Worm (Caenorhabditis elegans) whole organism, late embryonic: ENCODE results near the gene C01B9.4.

ENCODE experiments used
- C08G9.2 ChIP-seq: sonication (generic microtip); optimal IDR thresholded peaks from 2 replicates; lab custom pipeline; 2016; ENCODE audit warnings: mild to moderate bottlenecking, missing genetic modification characterization, moderate library complexity, missing compliant biosample characterization
- C38D4.7 ChIP-seq: fragments of 200-800 bp; sonication (Bioruptor generic); optimal IDR thresholded peaks from 2 replicates; lab custom pipeline; 2018; ENCODE audit warnings: mild to moderate bottlenecking, missing genetic modification characterization, moderate library complexity, missing compliant biosample characterization
- Y22D7AL.16 ChIP-seq: sonication (generic microtip); optimal IDR thresholded peaks from 2 replicates; lab custom pipeline; 2016; ENCODE audit warnings: missing genetic modification characterization, missing compliant biosample characterization
- ceh-14 ChIP-seq: sonication (generic microtip); optimal IDR thresholded peaks from 2 replicates; lab custom pipeline; 2016; ENCODE audit warnings: missing genotype, missing genetic modification characterization, missing compliant biosample characterization
- ceh-18 ChIP-seq: sonication (generic microtip); optimal IDR thresholded peaks from 2 replicates; lab custom pipeline; 2016; ENCODE audit warnings: missing genetic modification characterization, missing compliant biosample characterization
- ceh-19 ChIP-seq: fragments of 200-800 bp; sonication (Bioruptor generic); optimal IDR thresholded peaks from 2 replicates; lab custom pipeline; 2018; ENCODE audit warnings: mild to moderate bottlenecking, missing genetic modification characterization, missing compliant biosample characterization
- ceh-2 ChIP-seq: sonication (generic microtip); optimal IDR thresholded peaks from 2 replicates; lab custom pipeline; 2016; ENCODE audit warnings: missing genotype, missing genetic modification characterization, missing compliant biosample characterization
- ceh-24 ChIP-seq: sonication (generic microtip); optimal IDR thresholded peaks from 2 replicates; lab custom pipeline; 2016; ENCODE audit warnings: mild to moderate bottlenecking, missing genetic modification characterization, missing compliant biosample characterization
- ceh-30 ChIP-seq: fragments of 150-350 bp; optimal IDR thresholded peaks from 2 replicates; lab custom pipeline; 2014; ENCODE audit warnings: missing biosample characterization, missing genetic modification characterization
- ceh-31 ChIP-seq: sonication (generic microtip); optimal IDR thresholded peaks from 2 replicates; lab custom pipeline; 2016; ENCODE audit warnings: missing genetic modification characterization, missing compliant biosample characterization
- ceh-45 ChIP-seq: fragments of 200-800 bp; sonication (Bioruptor generic); IDR thresholded peaks from 2 replicates; pipeline ENCODE4 v1.3.6; 2022; ENCODE audit warnings: missing genetic modification reagents, missing genetic modification characterization, missing compliant biosample characterization
- ceh-6 ChIP-seq: fragments of 200-800 bp; sonication (Bioruptor generic); optimal IDR thresholded peaks from 2 replicates; lab custom pipeline; 2018; ENCODE audit warnings: mild to moderate bottlenecking, missing genetic modification characterization, missing compliant biosample characterization
- che-1 ChIP-seq: sonication (generic microtip); optimal IDR thresholded peaks from 2 replicates; lab custom pipeline; 2016; ENCODE audit warnings: mild to moderate bottlenecking, missing genetic modification characterization, missing compliant biosample characterization
- elt-2 ChIP-seq: sonication (generic microtip); optimal IDR thresholded peaks from 2 replicates; lab custom pipeline; 2016; ENCODE audit warnings: missing genetic modification reagents, missing genetic modification characterization, missing compliant biosample characterization
- ets-4 ChIP-seq: sonication (generic microtip); optimal IDR thresholded peaks from 2 replicates; lab custom pipeline; 2016; ENCODE audit warnings: missing genetic modification characterization, missing compliant biosample characterization
- fax-1 ChIP-seq: sonication (generic microtip); optimal IDR thresholded peaks from 2 replicates; lab custom pipeline; 2016; ENCODE audit warnings: missing genotype, missing genetic modification characterization, missing compliant biosample characterization
- fkh-6 ChIP-seq: sonication (generic microtip); optimal IDR thresholded peaks from 2 replicates; lab custom pipeline; 2016; ENCODE audit warnings: missing genetic modification characterization, missing compliant biosample characterization
- hlh-30 ChIP-seq: sonication (generic microtip); optimal IDR thresholded peaks from 2 replicates; lab custom pipeline; 2017; ENCODE audit warnings: antibody characterized with exemption, missing genetic modification characterization, missing compliant biosample characterization; ENCODE audit not compliant: insufficient read depth
- hlh-6 ChIP-seq: sonication (generic microtip); optimal IDR thresholded peaks from 2 replicates; lab custom pipeline; 2016; ENCODE audit warnings: missing genotype, missing genetic modification characterization, missing compliant biosample characterization
- lin-11 ChIP-seq: fragments of 200-800 bp; sonication (Bioruptor generic); optimal IDR thresholded peaks from 2 replicates; lab custom pipeline; 2018; ENCODE audit warnings: mild to moderate bottlenecking, missing genetic modification characterization, missing compliant biosample characterization
- madf-2 ChIP-seq: sonication (generic microtip); optimal IDR thresholded peaks from 2 replicates; lab custom pipeline; 2017; ENCODE audit warnings: missing genetic modification characterization, missing compliant biosample characterization
- nhr-11 ChIP-seq: fragments of 150-350 bp; optimal IDR thresholded peaks from 2 replicates; lab custom pipeline; 2014; ENCODE audit warnings: missing biosample characterization, missing genetic modification characterization
- nhr-232 ChIP-seq: sonication (generic microtip); optimal IDR thresholded peaks from 2 replicates; lab custom pipeline; 2016; ENCODE audit warnings: missing genetic modification characterization, missing compliant biosample characterization
- npax-4 ChIP-seq: sonication (generic microtip); optimal IDR thresholded peaks from 2 replicates; lab custom pipeline; 2016; ENCODE audit warnings: missing genetic modification characterization, missing compliant biosample characterization
- odd-2 ChIP-seq: sonication (generic microtip); optimal IDR thresholded peaks from 2 replicates; lab custom pipeline; 2017; ENCODE audit warnings: antibody characterized with exemption, mild to moderate bottlenecking, missing genetic modification characterization, missing compliant biosample characterization
- pat-9 ChIP-seq: fragments of 200-800 bp; sonication (Bioruptor generic); optimal IDR thresholded peaks from 2 replicates; lab custom pipeline; 2018; ENCODE audit warnings: mild to moderate bottlenecking, missing genetic modification characterization, moderate library complexity, missing compliant biosample characterization
- pax-1 ChIP-seq: fragments of 150-350 bp; optimal IDR thresholded peaks from 2 replicates; lab custom pipeline; 2014; ENCODE audit warnings: missing biosample characterization, missing genetic modification characterization
- pha-2 ChIP-seq: sonication (generic microtip); optimal IDR thresholded peaks from 2 replicates; lab custom pipeline; 2017; ENCODE audit warnings: mild to moderate bottlenecking, missing genetic modification characterization, missing compliant biosample characterization
- pqm-1 ChIP-seq: sonication (generic microtip); optimal IDR thresholded peaks from 2 replicates; lab custom pipeline; 2016; ENCODE audit warnings: missing genetic modification characterization, missing compliant biosample characterization
- rnt-1 ChIP-seq: sonication (generic microtip); optimal IDR thresholded peaks from 2 replicates; lab custom pipeline; 2016; ENCODE audit warnings: missing genetic modification characterization, missing compliant biosample characterization
- sdc-2 ChIP-seq: sonication (generic microtip); optimal IDR thresholded peaks from 2 replicates; lab custom pipeline; 2016; ENCODE audit warnings: missing genotype, missing genetic modification characterization, missing compliant biosample characterization
- syd-9 ChIP-seq: sonication (generic microtip); optimal IDR thresholded peaks from 2 replicates; lab custom pipeline; 2016; ENCODE audit warnings: mild to moderate bottlenecking, missing genetic modification characterization, moderate library complexity, missing compliant biosample characterization
- tbx-7 ChIP-seq: sonication (generic microtip); optimal IDR thresholded peaks from 2 replicates; lab custom pipeline; 2016; ENCODE audit warnings: missing genotype, missing genetic modification characterization, missing compliant biosample characterization
- ttx-3 ChIP-seq: sonication (generic microtip); optimal IDR thresholded peaks from 2 replicates; lab custom pipeline; 2016; ENCODE audit warnings: missing genetic modification reagents, missing genetic modification characterization, missing compliant biosample characterization
- unc-42 ChIP-seq: sonication (generic microtip); optimal IDR thresholded peaks from 2 replicates; lab custom pipeline; 2016; ENCODE audit warnings: missing genotype, missing genetic modification characterization, missing compliant biosample characterization
- zip-5 ChIP-seq: sonication (generic microtip); optimal IDR thresholded peaks from 2 replicates; lab custom pipeline; 2016; ENCODE audit warnings: missing genetic modification characterization, missing compliant biosample characterization
- ztf-16 ChIP-seq: sonication (generic microtip); optimal IDR thresholded peaks from 2 replicates; lab custom pipeline; 2017; ENCODE audit warnings: missing genetic modification characterization, missing compliant biosample characterization

The C01B9.4 gene

DNA sequence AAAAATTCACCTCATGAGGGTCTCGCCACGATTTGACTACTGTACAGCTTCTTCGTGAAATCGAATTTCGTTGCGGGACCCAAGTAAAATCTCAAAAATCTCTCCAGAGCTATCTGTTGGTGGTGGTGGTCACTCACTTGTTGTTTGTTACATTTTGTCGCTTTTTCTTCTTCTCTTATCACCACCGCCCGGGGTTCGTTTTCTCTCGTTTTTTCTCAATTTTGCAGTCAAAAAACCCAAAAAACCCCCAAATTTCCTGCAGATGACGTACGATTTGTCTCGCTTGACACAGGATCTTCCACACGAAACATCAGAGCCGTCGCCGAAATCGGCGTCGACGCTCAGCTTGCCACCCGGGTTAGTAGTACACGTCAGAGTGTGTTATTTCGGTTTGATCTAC, 47.7 kb downstream of the C01B9.4 start, which contains the start of gene R06B9.5:
Gene R06B9.5 (plus strand): TSS at position 232 of the 400 bp plus-strand sequence.
- TF ChIP-seq C38D4.7 (GFP tag; lab: Kevin White, UChicago) (no peak), nhr-232 (tag; lab: Kevin White, UChicago) (no peak), che-1 (no peak), madf-2 (tag; lab: Kevin White, UChicago) (peak; percentile 40)

DNA sequence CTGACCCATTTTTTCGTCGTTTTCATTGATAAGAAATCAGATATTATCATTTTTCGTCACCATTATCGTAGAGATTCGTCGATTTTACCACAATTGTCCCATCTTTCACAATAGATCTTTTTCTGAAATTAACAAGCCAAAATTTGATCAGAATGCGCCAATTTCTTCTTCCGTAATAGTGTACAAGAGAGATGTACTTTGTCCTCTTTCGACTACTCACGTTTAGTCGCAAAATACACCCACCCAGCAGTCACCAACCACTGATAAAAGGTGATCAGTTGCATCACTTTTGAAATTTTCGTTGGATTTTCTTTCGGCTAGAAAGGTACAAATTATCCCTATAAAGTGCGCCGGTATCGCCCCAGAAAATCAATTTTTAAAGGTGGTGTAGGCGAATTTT, 51.2 kb downstream of the C01B9.4 start:
- TF ChIP-seq fkh-6 (no peak), ceh-45 (GFP tag; lab: Robert Waterston, UW) (no peak), odd-2 (no peak), syd-9 (tag; lab: Kevin White, UChicago) (no peak), ceh-24 (no peak), ttx-3 (tag; lab: Kevin White, UChicago) (no peak), sdc-2 (no peak), tbx-7 (tag; lab: Kevin White, UChicago) (no peak), lin-11 (tag; lab: Kevin White, UChicago) (no peak), hlh-6 (tag; lab: Kevin White, UChicago) (no peak), ceh-31 (no peak), C08G9.2 (no peak), pax-1 (tag; lab: Kevin White, UChicago) (no peak), pha-2 (tag; lab: Kevin White, UChicago) (no peak), zip-5 (tag; lab: Kevin White, UChicago) (no peak), hlh-30 (tag; lab: Kevin White, UChicago) (no peak), elt-2 (no peak)

DNA sequence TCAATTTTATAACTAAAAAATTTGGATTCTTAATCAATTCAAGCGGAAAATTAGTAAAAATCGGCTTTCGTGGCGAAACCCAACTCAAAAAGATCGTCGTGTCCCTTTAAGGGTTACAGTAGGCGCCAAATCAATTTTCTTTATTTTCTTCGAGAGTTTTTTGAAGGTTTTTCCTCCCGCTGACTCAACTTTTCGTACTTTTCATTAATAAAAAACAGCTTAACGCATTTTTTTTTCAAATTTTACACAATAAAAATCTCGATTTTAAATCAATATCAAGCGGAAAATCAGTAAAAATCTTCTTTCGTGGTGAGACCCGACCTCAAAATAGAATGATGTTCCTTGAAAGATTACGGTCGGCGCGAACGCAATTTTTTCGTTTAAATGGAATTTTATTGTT, 51.6 kb downstream of the C01B9.4 start:
- TF ChIP-seq fax-1 (tag; lab: Kevin White, UChicago) = no peak
- no peak for TF ChIP-seq pat-9 (tag; lab: Kevin White, UChicago)
- TF ChIP-seq ceh-30 (tag; lab: Kevin White, UChicago) = no peak
- no peak for TF ChIP-seq che-1
- TF ChIP-seq ceh-14 = no peak
- TF ChIP-seq syd-9 (tag; lab: Kevin White, UChicago) = no peak
- no peak for TF ChIP-seq ztf-16 (tag; lab: Kevin White, UChicago)
- TF ChIP-seq, all 69 proteins: peak for 0

DNA sequence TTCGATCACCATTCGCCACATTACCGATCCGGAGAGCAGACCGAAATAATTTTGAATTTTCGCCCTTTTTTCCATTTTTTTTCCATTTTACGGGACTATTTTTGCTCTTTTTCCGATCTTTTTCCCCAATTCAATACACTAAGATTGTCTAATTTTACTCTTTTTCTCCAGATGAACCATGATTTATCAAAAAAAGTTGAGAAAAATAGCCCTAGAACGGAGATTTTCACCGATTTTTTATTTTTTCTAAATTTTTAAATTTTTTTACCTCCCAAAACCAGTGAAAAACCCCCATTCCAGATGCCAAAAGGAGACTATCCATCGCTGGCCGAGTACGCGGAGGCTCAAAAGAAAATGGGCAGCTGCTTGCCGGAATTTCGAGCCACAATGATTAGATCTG, 54.4 kb downstream of the C01B9.4 start, which contains the start of gene Y54G9A.9:
Gene Y54G9A.9 (plus strand): TSS at position 301 of the 400 bp plus-strand sequence.
- TF ChIP-seq ceh-14 = no peak
- TF ChIP-seq rnt-1 = no peak
- TF ChIP-seq hlh-6 (tag; lab: Kevin White, UChicago) = no peak
- TF ChIP-seq ceh-19 (GFP tag; lab: Kevin White, UChicago) = no peak
- TF ChIP-seq npax-4 (tag; lab: Kevin White, UChicago) = no peak
- TF ChIP-seq ceh-2 (tag; lab: Kevin White, UChicago) = no peak
- TF ChIP-seq pqm-1 (tag; lab: Kevin White, UChicago) = no peak
- no peak for TF ChIP-seq Y22D7AL.16 (tag; lab: Kevin White, UChicago)
- no peak for TF ChIP-seq ets-4
- TF ChIP-seq ceh-6 (GFP tag; lab: Kevin White, UChicago) = no peak
- TF ChIP-seq ceh-18 (tag; lab: Kevin White, UChicago) = no peak

DNA sequence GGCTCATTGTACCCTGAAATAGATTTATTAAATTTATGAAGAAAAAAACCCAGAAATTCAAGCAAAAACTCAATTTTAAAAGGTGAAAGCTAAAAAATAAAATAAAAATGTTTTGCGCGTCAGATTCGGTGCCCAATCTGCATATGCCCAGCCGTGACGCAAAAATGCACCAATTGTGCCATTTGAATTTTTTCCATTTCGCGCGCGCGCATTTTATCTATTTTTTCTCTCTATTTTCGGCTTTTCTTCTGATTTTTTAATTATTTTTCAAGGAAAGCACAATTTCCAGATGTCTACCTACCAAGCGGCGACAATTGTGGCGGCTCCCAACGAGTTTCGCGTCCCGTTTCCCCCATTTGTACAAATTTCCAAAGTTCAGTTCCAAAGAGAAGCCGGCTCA, 58.0 kb downstream of the C01B9.4 start, which contains the start of the genes Y54G9A.7 and bub-3:
Gene Y54G9A.7 (minus strand): TSS at position 7 of the 400 bp plus-strand sequence.
Gene bub-3 (plus strand): TSS at position 270 of the 400 bp plus-strand sequence.
- no peak for TF ChIP-seq nhr-11 (tag; lab: Kevin White, UChicago)
- peak; percentile 23 for TF ChIP-seq unc-42 (tag; lab: Kevin White, UChicago)
